Worm (Caenorhabditis elegans): ENCODE measurements around the gene B0395.3.

Gene B0395.3

ce11 chrX:16016796-16017195 is 23.3 kb downstream of the B0395.3 start, which contains the start of the genes VB0395L.1 and nhx-1:
TSS of gene VB0395L.1 (minus strand) at chrX:16016981.
TSS of gene nhx-1 (plus strand) at chrX:16017121.
- peak; percentile 55 for TF ChIP-seq pha-4 (tag; optimal IDR thresholded peaks at IDR 0.05)
- no peak for TF ChIP-seq zag-1 (tag; optimal IDR thresholded peaks at IDR 0.05)

DNA sequence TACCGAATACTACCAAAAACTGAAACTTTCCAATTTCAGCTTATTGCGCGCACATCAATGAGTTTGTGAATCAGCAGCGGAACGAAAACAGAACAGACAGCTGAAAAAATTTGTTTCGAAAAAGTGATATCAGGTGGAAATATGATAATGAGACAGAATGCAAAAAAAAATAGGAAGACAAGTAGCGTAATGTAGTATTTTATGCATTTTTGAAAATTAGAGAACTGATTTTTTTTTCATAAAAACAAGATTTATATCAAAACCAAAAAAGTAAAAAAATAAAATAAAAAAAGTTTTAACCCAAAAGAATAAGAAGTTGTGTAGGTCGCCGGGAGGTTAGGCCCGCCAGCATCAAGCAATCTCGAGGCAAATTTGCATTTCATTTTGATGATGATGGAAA is 33.5 kb downstream of the B0395.3 start, which contains the start of gene C09G1.4:
TSS of gene C09G1.4 (minus strand) at position 101 of the 400 bp plus-strand sequence.
- TF ChIP-seq nhr-12 (tag; optimal IDR thresholded peaks at IDR 0.05) (no peak), ZK546.5 (tag; optimal IDR thresholded peaks at IDR 0.05) (no peak), ceh-9 (tag; optimal IDR thresholded peaks at IDR 0.05) (no peak), aly-2 (tag; optimal IDR thresholded peaks at IDR 0.05) (no peak), tbx-2 (tag; optimal IDR thresholded peaks at IDR 0.05) (no peak), jun-1 (tag; optimal IDR thresholded peaks at IDR 0.05) (no peak), nhr-43 (tag; optimal IDR thresholded peaks at IDR 0.05; ENCODE audit: poor library complexity, severe bottlenecking) (no peak), mml-1 (tag; optimal IDR thresholded peaks at IDR 0.05) (no peak), fkh-2 (tag; optimal IDR thresholded peaks at IDR 0.05) (no peak), sea-2 (GFP tag; optimal IDR thresholded peaks at IDR 0.05) (no peak)

- TF ChIP-seq nhr-12 (tag; optimal IDR thresholded peaks at IDR 0.05) (no peak), fkh-10 (GFP tag; optimal IDR thresholded peaks at IDR 0.05) (no peak), lsy-12 (tag; optimal IDR thresholded peaks at IDR 0.05) (no peak), sea-2 (GFP tag; optimal IDR thresholded peaks at IDR 0.05) (no peak)
These were observed 37.3 kb downstream of the B0395.3 start for ce11 chrX:16002794-16003193.

DNA sequence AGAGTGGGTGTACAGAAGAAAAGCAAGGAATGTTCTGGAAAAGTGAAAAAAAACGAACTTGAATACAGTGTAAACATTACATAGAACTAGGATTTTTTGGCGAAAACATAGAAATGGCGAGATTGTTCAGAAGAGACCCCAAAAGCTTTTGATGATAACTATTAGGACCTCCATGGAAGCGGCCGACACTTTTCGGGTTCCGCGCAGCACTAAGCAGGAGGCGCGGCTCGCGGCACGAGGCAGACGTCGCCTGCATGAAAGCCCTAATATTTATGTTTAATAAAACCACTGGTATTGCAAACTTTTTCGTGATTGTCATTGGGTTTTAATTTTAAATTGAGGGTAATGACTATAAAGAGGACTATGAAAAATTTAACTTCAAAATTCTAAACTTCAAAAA is 42.1 kb downstream of the B0395.3 start:
- TF ChIP-seq ceh-28 (tag; optimal IDR thresholded peaks at IDR 0.05) (no peak), snpc-4 (tag; optimal IDR thresholded peaks at IDR 0.05) (peak; percentile 48), unc-39 (tag; optimal IDR thresholded peaks at IDR 0.05) (no peak)

DNA sequence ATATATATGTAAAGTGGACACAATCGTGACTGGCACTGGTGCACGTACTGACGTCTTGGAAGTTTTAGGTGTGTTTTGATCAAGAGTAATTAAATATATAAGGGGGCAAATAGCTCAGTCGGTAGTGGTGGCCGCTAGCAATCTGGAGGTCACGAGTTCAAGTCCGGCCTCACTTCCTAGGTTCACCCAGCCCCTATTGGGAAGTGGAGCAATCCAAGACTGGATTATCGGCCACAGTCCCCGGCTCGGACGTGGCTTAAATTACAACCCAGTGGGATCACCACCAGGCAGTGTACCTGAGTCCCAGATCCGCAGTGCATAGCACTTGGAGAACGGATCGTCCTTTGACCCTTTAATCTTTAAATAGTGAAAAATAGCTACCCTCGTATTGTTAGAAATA is 42.9 kb downstream of the B0395.3 start:
- TF ChIP-seq sea-2 (GFP tag; optimal IDR thresholded peaks at IDR 0.05): no peak
- no peak for TF ChIP-seq ztf-4 (tag; optimal IDR thresholded peaks at IDR 0.05)
- TF ChIP-seq nhr-12 (tag; optimal IDR thresholded peaks at IDR 0.05): no peak
- TF ChIP-seq R02D3.7 (tag; optimal IDR thresholded peaks at IDR 0.05): no peak
- TF ChIP-seq nhr-67 (tag; optimal IDR thresholded peaks at IDR 0.05): no peak
- TF ChIP-seq nhr-23 (tag; optimal IDR thresholded peaks at IDR 0.05): no peak
- TF ChIP-seq ama-1 (optimal IDR thresholded peaks at IDR 0.05): no peak
- TF ChIP-seq nhr-76 (tag; optimal IDR thresholded peaks at IDR 0.05): no peak
- no peak for TF ChIP-seq aly-2 (tag; optimal IDR thresholded peaks at IDR 0.05)
- no peak for TF ChIP-seq tbx-2 (tag; optimal IDR thresholded peaks at IDR 0.05)

- TF ChIP-seq nhr-237 (tag; optimal IDR thresholded peaks at IDR 0.05) (no peak), nfya-1 (tag; optimal IDR thresholded peaks at IDR 0.05; ENCODE audit: insufficient read depth) (no peak), lin-39 (tag; optimal IDR thresholded peaks at IDR 0.05) (peak; percentile 62), ceh-16 (tag; optimal IDR thresholded peaks at IDR 0.05) (no peak), unc-39 (tag; optimal IDR thresholded peaks at IDR 0.05) (no peak), nhr-12 (tag; optimal IDR thresholded peaks at IDR 0.05) (no peak), nhr-11 (tag; optimal IDR thresholded peaks at IDR 0.05) (no peak)
These were observed 46.1 kb downstream of the B0395.3 start for ce11 chrX:15993916-15994315.

ce11 chrX:15992806-15993205 is 47.3 kb downstream of the B0395.3 start:
- TF ChIP-seq skn-1 (tag; optimal IDR thresholded peaks at IDR 0.05): no peak
- TF ChIP-seq elt-1 (tag; optimal IDR thresholded peaks at IDR 0.05): no peak
- no peak for TF ChIP-seq unc-39 (tag; optimal IDR thresholded peaks at IDR 0.05)
- TF ChIP-seq nhr-11 (tag; optimal IDR thresholded peaks at IDR 0.05): no peak
- no peak for TF ChIP-seq lin-39 (tag; optimal IDR thresholded peaks at IDR 0.05)

DNA sequence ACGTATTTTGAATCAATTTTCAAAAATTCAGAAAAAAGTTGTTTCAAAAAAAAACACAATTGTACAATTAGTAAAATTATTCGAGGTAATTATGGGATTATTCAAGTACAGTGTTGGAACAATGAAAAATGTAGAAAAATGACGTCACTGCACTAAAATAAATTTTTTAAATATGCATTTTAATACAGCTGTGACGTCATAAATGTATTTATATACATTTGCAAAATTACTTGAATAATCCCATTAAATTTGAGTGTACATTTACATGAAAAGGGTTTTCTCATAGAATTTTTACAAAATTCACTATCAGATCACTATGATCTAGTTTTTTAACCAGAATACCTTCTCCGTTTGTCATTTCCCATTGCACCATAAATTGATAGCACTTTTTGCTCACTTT is 51.5 kb downstream of the B0395.3 start:
- TF ChIP-seq mdl-1 (tag; optimal IDR thresholded peaks at IDR 0.05) (no peak), pha-4 (tag; optimal IDR thresholded peaks at IDR 0.05) (no peak), nhr-237 (tag; optimal IDR thresholded peaks at IDR 0.05) (no peak), lin-15B (tag; optimal IDR thresholded peaks at IDR 0.05) (no peak)

All from whole organism, L3 larva.